Worm (Caenorhabditis elegans) whole organism, L4/young adult: ENCODE measurements around the gene H20J04.1.

Experiments used
- W03F9.2 ChIP-seq: fragments of 150-350 bp; optimal IDR thresholded peaks from 2 replicates; lab custom pipeline; 2014; ENCODE audit warnings: missing biosample characterization, missing genetic modification characterization
- dao-5 ChIP-seq: sonication (generic microtip); optimal IDR thresholded peaks from 2 replicates; lab custom pipeline; 2016; ENCODE audit warnings: missing genotype, missing genetic modification characterization, moderate library complexity, missing compliant biosample characterization

DNA sequence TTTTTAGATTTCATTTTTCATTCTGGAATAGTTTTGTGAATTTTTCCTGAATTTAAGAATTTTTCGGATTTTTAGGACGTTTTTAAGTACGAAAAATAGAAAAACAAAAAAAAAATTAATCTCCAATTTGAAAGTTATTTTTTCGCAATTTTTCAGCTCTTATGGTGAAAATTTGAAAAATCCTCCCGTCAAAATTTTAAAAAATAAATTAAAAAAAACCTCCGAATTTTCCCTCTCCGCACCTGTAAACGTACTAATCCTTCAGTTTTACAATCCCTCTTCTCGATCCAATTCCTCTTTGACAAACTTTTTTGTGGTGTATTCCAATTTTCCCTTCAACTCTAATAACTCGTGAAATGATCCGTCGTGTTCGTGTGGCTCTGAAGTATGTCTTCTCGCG is 22.8 kb downstream of the H20J04.1 start, which contains the start of gene B0286.1:
- TF ChIP-seq dao-5 (tag; lab: Kevin White, UChicago) (no peak), W03F9.2 (no peak)
